Worm (Caenorhabditis elegans) whole organism, late embryonic: Measurements from ENCODE around the gene ZK742.6.

Experiments used
- ama-1 ChIP-seq: fragments of 150-350 bp; optimal IDR thresholded peaks from 2 replicates; lab custom pipeline; 2014
- ceh-48 ChIP-seq: sonication (generic microtip); optimal IDR thresholded peaks from 2 replicates; lab custom pipeline; 2016; ENCODE audit warnings: missing genetic modification characterization, inconsistent platforms, missing compliant biosample characterization
- ceh-6 ChIP-seq: fragments of 200-800 bp; sonication (Bioruptor generic); optimal IDR thresholded peaks from 2 replicates; lab custom pipeline; 2018; ENCODE audit warnings: mild to moderate bottlenecking, missing genetic modification characterization, missing compliant biosample characterization
- dmd-4 ChIP-seq: sonication (generic microtip); optimal IDR thresholded peaks from 2 replicates; lab custom pipeline; 2016; ENCODE audit warnings: borderline replicate concordance, missing genetic modification characterization, missing compliant biosample characterization
- fkh-10 ChIP-seq: fragments of 150-350 bp; optimal IDR thresholded peaks from 2 replicates; lab custom pipeline; 2014; ENCODE audit warnings: missing biosample characterization, missing genetic modification reagents, missing genetic modification characterization
- lim-6 ChIP-seq: sonication (generic microtip); optimal IDR thresholded peaks from 2 replicates; lab custom pipeline; 2016; ENCODE audit warnings: missing genetic modification characterization, missing compliant biosample characterization
- pha-4 ChIP-seq: fragments of 150-350 bp; optimal IDR thresholded peaks from 2 replicates; lab custom pipeline; 2018; ENCODE audit warnings: missing biosample characterization, missing genetic modification reagents, missing genetic modification characterization
- sox-2 ChIP-seq: fragments of 200-800 bp; sonication (Bioruptor generic); IDR thresholded peaks from 2 replicates; pipeline ENCODE4 v1.3.6; 2022; ENCODE audit warnings: missing genetic modification reagents, missing genetic modification characterization, missing compliant biosample characterization
- syd-9 ChIP-seq: sonication (generic microtip); optimal IDR thresholded peaks from 2 replicates; lab custom pipeline; 2016; ENCODE audit warnings: mild to moderate bottlenecking, missing genetic modification characterization, moderate library complexity, missing compliant biosample characterization
- tbx-2 ChIP-seq: sonication (generic microtip); optimal IDR thresholded peaks from 2 replicates; lab custom pipeline; 2016; ENCODE audit warnings: missing genetic modification characterization, missing compliant biosample characterization
- ttx-3 ChIP-seq: sonication (generic microtip); optimal IDR thresholded peaks from 2 replicates; lab custom pipeline; 2016; ENCODE audit warnings: missing genetic modification reagents, missing genetic modification characterization, missing compliant biosample characterization
- unc-86 ChIP-seq: sonication (generic microtip); optimal IDR thresholded peaks from 2 replicates; lab custom pipeline; 2016; ENCODE audit warnings: missing genetic modification characterization, missing compliant biosample characterization

DNA sequence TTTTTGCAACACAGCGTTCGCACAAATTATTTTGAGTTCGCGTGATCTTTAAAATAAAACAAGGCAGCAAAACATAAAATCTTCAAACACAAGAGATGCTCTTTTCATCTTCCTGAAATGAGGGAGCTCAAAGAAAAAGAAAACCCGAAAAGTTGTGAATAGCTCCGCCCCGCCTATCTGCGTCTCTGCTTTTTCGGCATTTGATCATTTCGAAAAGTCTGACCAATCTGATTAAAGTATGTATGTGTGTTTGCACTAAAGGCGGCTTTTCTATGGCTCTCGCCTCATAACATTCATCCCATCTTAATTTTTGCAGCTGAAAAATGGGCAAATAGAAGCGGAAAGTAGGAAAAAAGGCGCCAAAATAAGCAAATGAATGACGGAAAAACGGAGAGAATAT is 4.8 kb upstream of the ZK742.6 start:
- TF ChIP-seq ttx-3 (tag; lab: Kevin White, UChicago) = no peak
- no peak for TF ChIP-seq unc-86 (tag; lab: Kevin White, UChicago)
- TF ChIP-seq syd-9 (tag; lab: Kevin White, UChicago) = no peak
- no peak for TF ChIP-seq ceh-48
- TF ChIP-seq ceh-6 (GFP tag; lab: Kevin White, UChicago) = no peak
- TF ChIP-seq dmd-4 (tag; lab: Kevin White, UChicago) = no peak
- TF ChIP-seq lim-6 = no peak
- TF ChIP-seq tbx-2 (tag; lab: Kevin White, UChicago) = no peak
- TF ChIP-seq pha-4 = no peak
- no peak for TF ChIP-seq ama-1 (lab: Kevin White, UChicago)
- TF ChIP-seq fkh-10 (GFP tag; lab: Kevin White, UChicago) = no peak
- no peak for TF ChIP-seq sox-2 (GFP tag; lab: Robert Waterston, UW)
